Fruit fly (Drosophila melanogaster): ENCODE measurements around the gene Gart.

Gene Gart

dm6 chr2L:7009807-7010470, 13.8 kb downstream of the Gart start, which contains the start of gene uif:
uif (minus strand) TSS chr2L:7010359.
- TF ChIP-seq CG6808 (GFP tag; optimal IDR thresholded peaks at IDR 0.05) (peak; percentile 9), Smox (GFP tag; optimal IDR thresholded peaks at IDR 0.05) (no peak), ss (GFP tag; optimal IDR thresholded peaks at IDR 0.05) (peak; percentile 46 to 51), CG6276 (GFP tag; optimal IDR thresholded peaks at IDR 0.05) (peak; percentile 52), Lpt (GFP tag; optimal IDR thresholded peaks at IDR 0.05) (peak; percentile 59), esn (GFP tag; optimal IDR thresholded peaks at IDR 0.05) (no peak), CG8119 (GFP tag; IDR thresholded peaks at IDR 0.05) (peak; percentile 24; the same call in 1 of the 3 replicates), net (GFP tag; optimal IDR thresholded peaks at IDR 0.05) (peak; percentile 33), dsx (GFP tag; optimal IDR thresholded peaks at IDR 0.05; ENCODE audit: poor library complexity, severe bottlenecking) (peak; percentile 46), cyc (GFP tag; optimal IDR thresholded peaks at IDR 0.05) (no peak), CG6163 (GFP tag; IDR thresholded peaks at IDR 0.05) (peak; percentile 52), spab (GFP tag; optimal IDR thresholded peaks at IDR 0.05) (peak; percentile 1), Ets96B (tag; optimal IDR thresholded peaks at IDR 0.05) (peak; percentile 7), CG11762 (GFP tag; optimal IDR thresholded peaks at IDR 0.05; ENCODE audit: insufficient read depth) (no peak), CG15336 (GFP tag; IDR thresholded peaks at IDR 0.05) (peak; percentile 40; the same call in 1 of the 2 replicates), topi (GFP tag; optimal IDR thresholded peaks at IDR 0.05) (no peak), Eip78C (GFP tag) (peak; percentile 61), Sox14 (GFP tag; optimal IDR thresholded peaks at IDR 0.05) (peak; percentile 13), CG6854 (GFP tag; optimal IDR thresholded peaks at IDR 0.05) (no peak), Eip75B (GFP tag; optimal IDR thresholded peaks at IDR 0.05) (peak; percentile 36)

dm6 chr2L:7007564-7007963, 16.1 kb downstream of the Gart start:
- TF ChIP-seq CG6163 (GFP tag; IDR thresholded peaks at IDR 0.05) = no peak
- TF ChIP-seq Hr39 (GFP tag; optimal IDR thresholded peaks at IDR 0.05) = no peak
- TF ChIP-seq OdsH (GFP tag; optimal IDR thresholded peaks at IDR 0.05) = no peak
- no peak for TF ChIP-seq CG6276 (GFP tag; optimal IDR thresholded peaks at IDR 0.05)
- no peak for TF ChIP-seq Met (GFP tag; optimal IDR thresholded peaks at IDR 0.05)
- no peak for TF ChIP-seq Eip75B (GFP tag; optimal IDR thresholded peaks at IDR 0.05)
- no peak for TF ChIP-seq topi (GFP tag; optimal IDR thresholded peaks at IDR 0.05)
- TF ChIP-seq CG8632 (GFP tag; optimal IDR thresholded peaks at IDR 0.05) = no peak
- no peak for TF ChIP-seq eg (GFP tag; IDR thresholded peaks at IDR 0.05)

dm6 chr2L:7005489-7005888, 18.2 kb downstream of the Gart start:
- TF ChIP-seq Eip78C (GFP tag) = peak; percentile 21
- TF ChIP-seq fd85E (GFP tag; optimal IDR thresholded peaks at IDR 0.05) = no peak
- TF ChIP-seq Met (GFP tag; optimal IDR thresholded peaks at IDR 0.05) = no peak
- TF ChIP-seq esn (GFP tag; optimal IDR thresholded peaks at IDR 0.05) = no peak
- no peak for TF ChIP-seq net (GFP tag; optimal IDR thresholded peaks at IDR 0.05)
- no peak for TF ChIP-seq CG4318 (GFP tag; optimal IDR thresholded peaks at IDR 0.05)

DNA sequence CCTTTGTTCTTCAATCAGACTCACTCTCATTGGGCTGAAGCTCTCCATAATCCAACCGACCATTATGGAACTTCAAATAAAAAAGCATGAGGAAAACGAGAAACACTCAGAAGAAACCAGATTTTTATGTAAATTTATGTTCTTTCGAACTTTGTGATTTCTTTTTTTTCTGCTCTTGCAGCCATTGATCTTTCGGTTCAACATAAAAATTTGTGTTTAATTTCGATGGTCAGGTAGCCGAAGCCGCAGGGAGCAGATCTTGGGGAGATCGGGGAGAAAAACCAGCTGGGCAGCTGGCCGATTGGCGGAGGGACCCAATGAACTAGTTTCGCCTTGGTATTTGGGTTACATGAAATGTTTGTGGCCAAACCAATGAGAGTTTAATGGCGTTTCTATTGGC, 19.4 kb downstream of the Gart start:
- TF ChIP-seq Blimp-1 (GFP tag; optimal IDR thresholded peaks at IDR 0.05) (peak; percentile 27), Eip78C (GFP tag) (peak; percentile 7), Lpt (GFP tag; optimal IDR thresholded peaks at IDR 0.05) (no peak), svp (GFP tag) (peak; percentile 49)

DNA sequence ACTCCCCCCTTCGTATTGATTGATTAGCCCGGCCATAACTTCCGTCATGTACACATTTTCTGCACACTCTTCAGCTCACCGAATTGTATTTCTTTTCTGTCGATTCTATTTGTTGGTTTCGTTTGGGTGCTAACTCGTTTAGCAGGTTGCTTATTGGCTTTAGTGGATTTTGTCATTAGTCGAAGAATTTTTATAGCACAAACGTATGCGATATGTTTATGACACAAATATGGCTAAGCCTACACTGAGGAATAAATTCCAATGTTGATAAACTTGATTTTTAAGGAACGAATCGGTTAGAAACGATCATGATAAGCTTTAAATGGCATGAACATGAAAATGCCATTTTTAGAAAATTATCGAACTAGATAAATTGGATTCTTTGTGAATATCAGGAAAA, 25.0 kb downstream of the Gart start:
- TF ChIP-seq eg (GFP tag; IDR thresholded peaks at IDR 0.05) = 0 out of 3 replicates have a peak, but pooled peaks have one; percentile 6
- no peak for TF ChIP-seq dsx (GFP tag; optimal IDR thresholded peaks at IDR 0.05; ENCODE audit: poor library complexity, severe bottlenecking)
- TF ChIP-seq Met (GFP tag; optimal IDR thresholded peaks at IDR 0.05) = no peak
- TF ChIP-seq CG9139 (GFP tag; optimal IDR thresholded peaks at IDR 0.05) = no peak
- TF ChIP-seq net (GFP tag; optimal IDR thresholded peaks at IDR 0.05) = no peak
- TF ChIP-seq CG8319 (GFP tag; optimal IDR thresholded peaks at IDR 0.05) = no peak
- no peak for TF ChIP-seq CG16779 (tag; optimal IDR thresholded peaks at IDR 0.05)

Data from whole organism, prepupa.